Worm (Caenorhabditis elegans) whole organism, L1 larva: ENCODE measurements around the gene adss-1.

Experiments
- alr-1 ChIP-seq: fragments of 200-800 bp; sonication (Bioruptor generic); optimal IDR thresholded peaks from 2 replicates; lab custom pipeline; 2018; ENCODE audit warnings: borderline replicate concordance, mild to moderate bottlenecking, missing genetic modification characterization, missing compliant biosample characterization
- swsn-7 ChIP-seq: sonication (generic microtip); optimal IDR thresholded peaks from 2 replicates; lab custom pipeline; 2016; ENCODE audit warnings: missing genetic modification characterization, missing compliant biosample characterization

DNA sequence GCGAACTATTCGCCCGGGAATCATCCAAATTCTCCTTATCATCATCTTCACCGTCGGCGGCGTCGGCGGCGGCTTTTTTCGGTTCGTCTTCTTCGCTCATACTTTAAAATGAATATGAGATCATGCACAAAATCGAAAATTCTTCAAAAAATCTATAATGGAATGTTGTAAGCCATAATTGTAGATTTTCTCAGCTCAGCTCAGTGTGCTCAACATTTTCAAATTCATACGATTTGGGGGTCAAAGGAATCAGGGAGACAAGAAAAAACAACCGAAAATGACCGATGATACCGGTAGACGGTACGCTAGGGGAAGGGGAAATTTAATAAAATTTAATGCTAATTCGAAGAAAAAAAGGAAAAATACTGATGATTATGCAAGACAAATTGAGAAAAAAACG lies 4.7 kb downstream of the adss-1 start, which contains the start of gene ccep-97:
- no peak for TF ChIP-seq swsn-7
- TF ChIP-seq alr-1 (tag; lab: Kevin White, UChicago), result no peak
